Fruit fly (Drosophila melanogaster) whole organism, prepupa: ENCODE data around the gene CG13124.

Experiments
- Blimp-1 ChIP-seq: fragments of 200-800 bp; sonication (Bioruptor generic); optimal IDR thresholded peaks from 3 replicates; lab custom pipeline; 2017; ENCODE audit warnings: missing biosample characterization, missing genetic modification characterization, mild to moderate bottlenecking, moderate library complexity, missing genetic modification reagents
- CG10631 ChIP-seq: fragments of 200-800 bp; sonication (Bioruptor generic); optimal IDR thresholded peaks from 2 replicates; lab custom pipeline; 2016; ENCODE audit warnings: missing biosample characterization, missing genetic modification characterization
- CG11762 ChIP-seq: fragments of 200-800 bp; sonication (Bioruptor generic); optimal IDR thresholded peaks from 3 replicates; lab custom pipeline; 2016; ENCODE audit warnings: missing biosample characterization, missing genetic modification characterization; ENCODE audit not compliant: insufficient read depth
- CG11902 ChIP-seq: fragments of 200-800 bp; sonication (Bioruptor generic); optimal IDR thresholded peaks from 3 replicates; lab custom pipeline; 2016; ENCODE audit warnings: missing biosample characterization, missing genetic modification characterization
- CG15336 ChIP-seq: fragments of 200-800 bp; sonication (Bioruptor generic); IDR thresholded peaks from 2 replicates; pipeline ENCODE4 v1.3.6; 2022; ENCODE audit warnings: missing biosample characterization, missing genetic modification characterization
- CG16779 ChIP-seq: fragments of 200-800 bp; sonication (Bioruptor generic); optimal IDR thresholded peaks from 3 replicates; lab custom pipeline; 2017; ENCODE audit warnings: missing biosample characterization, mild to moderate bottlenecking, missing genetic modification characterization
- CG3032 ChIP-seq: fragments of 200-800 bp; optimal IDR thresholded peaks from 2 replicates; lab custom pipeline; 2019; ENCODE audit warnings: missing biosample characterization, mild to moderate bottlenecking, missing genetic modification characterization, moderate library complexity
- CG34406 ChIP-seq: fragments of 200-800 bp; sonication (Bioruptor generic); optimal IDR thresholded peaks from 3 replicates; lab custom pipeline; 2016; ENCODE audit warnings: missing biosample characterization, missing genetic modification characterization
- CG3919 ChIP-seq: fragments of 200-800 bp; sonication (Bioruptor generic); optimal IDR thresholded peaks from 3 replicates; lab custom pipeline; 2016; ENCODE audit warnings: missing biosample characterization, missing genetic modification characterization
- CG6163 ChIP-seq: fragments of 200-800 bp; sonication (Bioruptor generic); IDR thresholded peaks from 3 replicates; pipeline ENCODE4 v1.3.6; 2022; ENCODE audit warnings: missing biosample characterization, missing genetic modification characterization
- CG6276 ChIP-seq: fragments of 200-800 bp; sonication (Bioruptor generic); optimal IDR thresholded peaks from 2 replicates; lab custom pipeline; 2017; ENCODE audit warnings: missing biosample characterization, mild to moderate bottlenecking, missing genetic modification characterization
- CG6808 ChIP-seq: fragments of 200-800 bp; sonication (Bioruptor generic); optimal IDR thresholded peaks from 3 replicates; lab custom pipeline; 2017; ENCODE audit warnings: missing biosample characterization, missing genetic modification characterization, mild to moderate bottlenecking, moderate library complexity, missing genetic modification reagents
- CG6854 ChIP-seq: fragments of 200-800 bp; sonication (Bioruptor generic); optimal IDR thresholded peaks from 2 replicates; lab custom pipeline; 2017; ENCODE audit warnings: missing biosample characterization, mild to moderate bottlenecking, missing genetic modification characterization
- CG7368 ChIP-seq: fragments of 200-800 bp; sonication (Bioruptor generic); optimal IDR thresholded peaks from 3 replicates; lab custom pipeline; 2016; ENCODE audit warnings: missing biosample characterization, missing genetic modification characterization
- CG8119 ChIP-seq: fragments of 200-800 bp; sonication (Bioruptor generic); IDR thresholded peaks from 3 replicates; pipeline ENCODE4 v1.3.6; 2022; ENCODE audit warnings: missing biosample characterization, missing genetic modification characterization
- Eip75B ChIP-seq: fragments of 200-800 bp; sonication (Bioruptor generic); optimal IDR thresholded peaks from 3 replicates; lab custom pipeline; 2016; ENCODE audit warnings: missing biosample characterization, missing genetic modification characterization
- Eip78C ChIP-seq: fragments of 200-800 bp; sonication (Bioruptor generic); peaks from one replicate; lab custom pipeline; 2016; ENCODE audit warnings: missing biosample characterization, missing genetic modification characterization
- Ets21C ChIP-seq: fragments of 200-800 bp; sonication (Bioruptor generic); optimal IDR thresholded peaks from 3 replicates; lab custom pipeline; 2016; ENCODE audit warnings: missing biosample characterization, missing genetic modification characterization
- Hr38 ChIP-seq: sonication (Bioruptor generic); optimal IDR thresholded peaks from 2 replicates; lab custom pipeline; 2016; ENCODE audit warnings: missing biosample characterization, missing genetic modification characterization
- Hr39 ChIP-seq: fragments of 200-800 bp; sonication (Bioruptor generic); optimal IDR thresholded peaks from 2 replicates; lab custom pipeline; 2016; ENCODE audit warnings: missing biosample characterization, missing genetic modification characterization
- Hr4 ChIP-seq: fragments of 200-800 bp; sonication (Bioruptor generic); optimal IDR thresholded peaks from 3 replicates; lab custom pipeline; 2016; ENCODE audit warnings: missing biosample characterization, missing genetic modification characterization
- Lpt ChIP-seq: fragments of 200-800 bp; sonication (Bioruptor generic); optimal IDR thresholded peaks from 3 replicates; lab custom pipeline; 2016; ENCODE audit warnings: missing biosample characterization, missing genetic modification characterization
- Met ChIP-seq: fragments of 200-800 bp; sonication (Bioruptor generic); optimal IDR thresholded peaks from 3 replicates; lab custom pipeline; 2016; ENCODE audit warnings: missing biosample characterization, missing genetic modification characterization
- OdsH ChIP-seq: fragments of 200-800 bp; sonication (Bioruptor generic); optimal IDR thresholded peaks from 3 replicates; lab custom pipeline; 2016; ENCODE audit warnings: missing biosample characterization, missing genetic modification characterization
- Smox ChIP-seq: fragments of 200-800 bp; sonication (Bioruptor generic); optimal IDR thresholded peaks from 3 replicates; lab custom pipeline; 2016; ENCODE audit warnings: missing biosample characterization, missing genetic modification characterization
- Sox102F ChIP-seq: fragments of 200-800 bp; sonication (Bioruptor generic); optimal IDR thresholded peaks from 2 replicates; lab custom pipeline; 2016; ENCODE audit warnings: missing biosample characterization, mild to moderate bottlenecking, missing genetic modification characterization
- Sox14 ChIP-seq: fragments of 200-800 bp; sonication (Bioruptor generic); optimal IDR thresholded peaks from 3 replicates; lab custom pipeline; 2016; ENCODE audit warnings: missing biosample characterization, missing genetic modification characterization
- Sox15 ChIP-seq: fragments of 200-800 bp; sonication (Bioruptor generic); optimal IDR thresholded peaks from 3 replicates; lab custom pipeline; 2016; ENCODE audit warnings: missing biosample characterization, missing genetic modification characterization
- achi ChIP-seq: fragments of 200-800 bp; sonication (Bioruptor generic); optimal IDR thresholded peaks from 3 replicates; lab custom pipeline; 2016; ENCODE audit warnings: missing biosample characterization, missing genetic modification characterization
- acj6 ChIP-seq: fragments of 200-800 bp; sonication (Bioruptor generic); optimal IDR thresholded peaks from 3 replicates; lab custom pipeline; 2016; ENCODE audit warnings: missing biosample characterization, missing genetic modification characterization
- dac ChIP-seq: fragments of 200-800 bp; sonication (Bioruptor generic); optimal IDR thresholded peaks from 2 replicates; lab custom pipeline; 2017; ENCODE audit warnings: missing biosample characterization, mild to moderate bottlenecking, missing genetic modification characterization
- dsx ChIP-seq: fragments of 200-800 bp; optimal IDR thresholded peaks from 3 replicates; lab custom pipeline; 2019; ENCODE audit warnings: missing biosample characterization, mild to moderate bottlenecking, missing genetic modification characterization, moderate library complexity; ENCODE audit not compliant: poor library complexity, severe bottlenecking
- eg ChIP-seq: fragments of 200-800 bp; sonication (Bioruptor generic); IDR thresholded peaks from 3 replicates; pipeline ENCODE4 v1.3.6; 2022; ENCODE audit warnings: missing biosample characterization, missing genetic modification characterization
- esn ChIP-seq: fragments of 200-800 bp; sonication (Bioruptor generic); optimal IDR thresholded peaks from 2 replicates; lab custom pipeline; 2016; ENCODE audit warnings: missing biosample characterization, mild to moderate bottlenecking, missing genetic modification characterization, moderate library complexity
- fd85E ChIP-seq: fragments of 200-800 bp; sonication (Bioruptor generic); optimal IDR thresholded peaks from 3 replicates; lab custom pipeline; 2016; ENCODE audit warnings: missing biosample characterization, missing genetic modification characterization
- fkh ChIP-seq: fragments of 200-800 bp; sonication (Bioruptor generic); optimal IDR thresholded peaks from 3 replicates; lab custom pipeline; 2017; ENCODE audit warnings: missing biosample characterization, mild to moderate bottlenecking, missing genetic modification characterization, moderate library complexity
- lz ChIP-seq: fragments of 200-800 bp; sonication (Bioruptor generic); optimal IDR thresholded peaks from 3 replicates; lab custom pipeline; 2016; ENCODE audit warnings: missing biosample characterization, missing genetic modification characterization
- net ChIP-seq: fragments of 200-800 bp; sonication (Bioruptor generic); optimal IDR thresholded peaks from 3 replicates; lab custom pipeline; 2016; ENCODE audit warnings: missing biosample characterization, missing genetic modification characterization
- pdm3 ChIP-seq: fragments of 200-800 bp; sonication (Bioruptor generic); optimal IDR thresholded peaks from 3 replicates; lab custom pipeline; 2016; ENCODE audit warnings: missing biosample characterization, missing genetic modification characterization
- salr ChIP-seq, 2 experiments: fragments of 200-800 bp; sonication (Bioruptor generic); optimal IDR thresholded peaks; 3 replicates each; lab custom pipeline; 2016 to 2018; ENCODE audit warnings: missing biosample characterization in 2 of 2, missing genetic modification characterization in 2 of 2, mild to moderate bottlenecking in 1 of 2
- ss ChIP-seq, 2 experiments: fragments of 200-800 bp; sonication (Bioruptor generic); optimal IDR thresholded peaks; 2 replicates in 1 of 2; 3 replicates in 1 of 2; lab custom pipeline; 2017 to 2018; ENCODE audit warnings: mild to moderate bottlenecking in 2 of 2, missing biosample characterization in 2 of 2, missing genetic modification characterization in 2 of 2, moderate library complexity in 1 of 2
- svp ChIP-seq: fragments of 200-800 bp; sonication (Bioruptor generic); peaks from one replicate; lab custom pipeline; 2016; ENCODE audit warnings: missing biosample characterization, missing genetic modification characterization

CG13124 gene

DNA sequence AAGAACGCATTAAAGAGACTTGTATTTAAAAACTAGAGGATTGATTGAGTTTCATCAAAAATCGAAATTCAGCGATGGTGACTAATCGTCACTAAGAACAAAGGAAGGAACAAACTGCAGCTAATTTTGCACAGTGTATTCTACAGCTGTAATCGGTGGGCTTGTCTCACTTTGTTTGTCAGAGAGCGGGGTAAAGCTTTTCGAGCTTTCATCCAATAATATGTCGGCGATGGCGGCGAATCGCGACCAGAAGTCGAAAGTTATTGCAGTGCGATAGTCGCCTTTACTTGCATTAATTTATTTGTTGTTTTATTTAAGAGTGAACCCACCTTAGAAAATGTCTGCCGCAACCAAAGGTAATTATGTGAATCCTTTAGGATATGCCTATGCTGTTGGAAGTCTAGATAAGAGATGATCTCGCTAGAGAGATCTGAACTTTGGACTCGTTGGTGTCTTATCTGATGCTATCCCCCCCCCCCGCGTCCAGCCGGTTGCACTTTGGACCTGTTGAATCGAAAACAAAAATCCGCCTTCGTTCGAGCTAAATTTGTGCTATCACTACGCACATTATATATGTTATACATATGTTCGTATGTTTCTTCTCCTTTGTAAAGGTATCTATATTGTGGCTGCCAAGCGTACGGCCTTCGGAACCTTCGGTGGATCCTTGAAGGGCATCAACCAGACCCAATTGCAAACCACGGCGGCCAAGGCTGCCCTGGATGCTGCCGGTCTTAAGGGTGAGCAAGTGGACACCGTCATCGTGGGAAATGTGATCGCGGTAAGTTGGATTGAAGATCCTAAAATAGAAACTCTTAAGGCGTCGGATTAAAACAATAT lies 6.8 kb upstream of the CG13124 start, which contains the start of gene yip2 (continued):
- TF ChIP-seq CG6808 (GFP tag; lab: Kevin White, UChicago) (peak; percentile 99), lz (GFP tag; lab: Kevin White, UChicago) (peak; percentile 66), Sox14 (GFP tag; lab: Kevin White, UChicago) (peak; percentile 93), CG16779 (tag; lab: Kevin White, UChicago) (peak; percentile 99), CG6854 (GFP tag; lab: Kevin White, UChicago) (peak; percentile 100), salr (GFP tag; optimal IDR thresholded peaks at IDR 0.05; lab: Kevin White, UChicago) (peak; percentile 91 to 93), Smox (GFP tag; lab: Kevin White, UChicago) (peak; percentile 57), achi (peak; percentile 77), acj6 (GFP tag; lab: Kevin White, UChicago) (peak; percentile 54), CG11902 (GFP tag; lab: Kevin White, UChicago) (no peak)

DNA sequence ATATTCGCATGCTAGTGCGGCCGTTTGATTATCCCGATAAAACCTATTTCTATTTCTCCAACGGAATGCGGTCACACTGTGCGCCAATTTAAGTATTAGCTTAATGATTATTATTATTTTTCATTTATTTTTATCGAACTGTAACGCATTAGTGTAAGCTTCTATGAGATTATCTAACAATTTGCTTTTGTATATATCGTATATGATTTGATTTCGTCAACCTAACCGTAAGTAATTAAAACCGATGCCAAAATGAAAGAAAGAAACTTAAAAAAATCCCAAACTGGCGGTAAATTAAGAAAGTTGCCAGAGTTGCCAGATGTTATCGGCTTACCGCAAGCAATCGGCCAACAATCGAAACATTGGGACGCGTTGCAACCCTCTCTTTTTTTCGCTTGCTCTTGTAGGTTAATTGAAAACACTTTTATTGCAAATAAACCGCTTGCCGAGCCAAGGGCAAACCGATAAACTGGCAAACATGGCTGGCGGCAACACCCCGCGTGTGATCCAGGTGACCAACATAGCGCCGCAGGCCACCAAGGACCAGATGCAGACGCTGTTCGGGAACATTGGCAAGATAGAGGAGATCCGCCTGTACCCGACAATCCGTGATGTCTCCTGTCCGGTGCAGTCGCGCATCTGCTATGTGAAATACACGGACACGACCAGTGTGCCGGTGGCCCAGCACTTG lies 4.3 kb upstream of the CG13124 start, which contains the start of the genes Etl1 and Srp54:
Gene Etl1, minus strand, starts transcription at position 39 of the 691 bp plus-strand sequence.
Gene Srp54, plus strand, starts transcription at position 342 of the 691 bp plus-strand sequence.
- TF ChIP-seq esn (GFP tag; lab: Kevin White, UChicago) (peak; percentile 11), Eip78C (GFP tag; lab: Kevin White, UChicago) (peak; percentile 52), ss (GFP tag; optimal IDR thresholded peaks at IDR 0.05; lab: Kevin White, UChicago) (no peak), CG11762 (GFP tag; lab: Kevin White, UChicago) (no peak), CG6163 (GFP tag; lab: Robert Waterston, UW) (no peak), Sox14 (GFP tag; lab: Kevin White, UChicago) (peak; percentile 17), CG3032 (tag; lab: Kevin White, UChicago) (peak; percentile 5), CG6276 (GFP tag; lab: Kevin White, UChicago) (no peak), fkh (GFP tag; lab: Kevin White, UChicago) (no peak), CG8119 (no peak), CG3919 (peak; percentile 22), eg (GFP tag; lab: Robert Waterston, UW) (no peak), CG7368 (GFP tag; lab: Kevin White, UChicago) (no peak), svp (GFP tag; lab: Kevin White, UChicago) (no peak), CG34406 (GFP tag; lab: Kevin White, UChicago) (no peak), lz (GFP tag; lab: Kevin White, UChicago) (peak; percentile 3), Lpt (GFP tag; lab: Kevin White, UChicago) (no peak)

DNA sequence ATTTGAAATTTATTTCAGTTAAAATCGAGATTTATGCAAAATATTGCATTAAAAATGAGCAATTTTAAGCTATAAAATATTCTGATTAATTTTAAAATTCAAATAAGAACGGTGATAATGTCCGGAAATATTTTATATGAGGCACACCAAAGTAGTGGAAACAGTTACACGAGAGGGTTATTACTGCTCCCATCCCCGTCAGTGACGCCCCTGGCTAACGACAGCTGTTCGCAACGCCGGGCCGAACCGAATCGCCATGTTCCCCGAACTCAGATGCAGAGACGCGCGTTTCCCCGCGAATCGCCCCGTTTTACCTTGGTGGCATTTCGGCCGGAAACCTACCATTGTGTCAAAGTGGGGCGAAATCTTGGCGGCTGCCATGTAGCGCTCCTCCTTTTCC lies 3.4 kb upstream of the CG13124 start:
- TF ChIP-seq Hr4 (GFP tag; lab: Kevin White, UChicago) (peak; percentile 67), Hr38 (GFP tag; lab: Kevin White, UChicago) (no peak), dsx (GFP tag; lab: Kevin White, UChicago) (no peak), Smox (GFP tag; lab: Kevin White, UChicago) (peak; percentile 13), Sox102F (GFP tag; lab: Kevin White, UChicago) (no peak), CG7368 (GFP tag; lab: Kevin White, UChicago) (no peak), CG3032 (tag; lab: Kevin White, UChicago) (no peak), CG10631 (no peak), Sox14 (GFP tag; lab: Kevin White, UChicago) (no peak), Sox15 (GFP tag; lab: Kevin White, UChicago) (no peak), fd85E (no peak), CG6276 (GFP tag; lab: Kevin White, UChicago) (no peak), Ets21C (GFP tag; lab: Kevin White, UChicago) (no peak), eg (GFP tag; lab: Robert Waterston, UW) (peak; percentile 80), Met (peak; percentile 8), pdm3 (GFP tag; lab: Kevin White, UChicago) (peak; percentile 28), CG6854 (GFP tag; lab: Kevin White, UChicago) (no peak), CG15336 (no peak), Hr39 (GFP tag; lab: Kevin White, UChicago) (peak; percentile 13), salr (GFP tag; optimal IDR thresholded peaks at IDR 0.05; lab: Kevin White, UChicago) (no peak), CG16779 (tag; lab: Kevin White, UChicago) (no peak), CG3919 (no peak), Eip75B (GFP tag; lab: Kevin White, UChicago) (peak; percentile 16), CG6808 (GFP tag; lab: Kevin White, UChicago) (no peak), CG11762 (GFP tag; lab: Kevin White, UChicago) (no peak), dac (GFP tag; lab: Kevin White, UChicago) (no peak), fkh (GFP tag; lab: Kevin White, UChicago) (no peak), lz (GFP tag; lab: Kevin White, UChicago) (peak; percentile 40), OdsH (GFP tag; lab: Kevin White, UChicago) (no peak), net (peak; percentile 37), Blimp-1 (GFP tag; lab: Kevin White, UChicago) (no peak)
